Worm (Caenorhabditis elegans): ENCODE results near the gene M6.4.
A peak's percentile ranks its signal among the peaks of the same experiment; 100 is the strongest.

Gene M6.4

ce11 chrX:617730-618129, 11.3 kb upstream of the M6.4 start (continued):
- TF ChIP-seq lin-15B (tag; optimal IDR thresholded peaks at IDR 0.05): no peak
- peak; percentile 0 for TF ChIP-seq rnt-1 (tag; optimal IDR thresholded peaks at IDR 0.05)
- no peak for TF ChIP-seq lin-35 (GFP tag; optimal IDR thresholded peaks at IDR 0.05)
- no peak for TF ChIP-seq unc-98 (GFP tag; IDR thresholded peaks at IDR 0.05)
- TF ChIP-seq jun-1 (tag; optimal IDR thresholded peaks at IDR 0.05): no peak
- TF ChIP-seq irx-1 (tag; optimal IDR thresholded peaks at IDR 0.05): no peak
- no peak for TF ChIP-seq nhr-28 (tag; optimal IDR thresholded peaks at IDR 0.05)

- no peak for TF ChIP-seq nhr-84 (tag; optimal IDR thresholded peaks at IDR 0.05)
- TF ChIP-seq zip-4 (GFP tag; optimal IDR thresholded peaks at IDR 0.05): peak; percentile 35
- no peak for TF ChIP-seq snu-23 (GFP tag; optimal IDR thresholded peaks at IDR 0.05)
- no peak for TF ChIP-seq nhr-76 (tag; optimal IDR thresholded peaks at IDR 0.05)
- no peak for TF ChIP-seq efl-1 (optimal IDR thresholded peaks at IDR 0.05)
- TF ChIP-seq efl-1 (GFP tag; optimal IDR thresholded peaks at IDR 0.05 in 1 of 2): no peak
- TF ChIP-seq alr-1 (tag; optimal IDR thresholded peaks at IDR 0.05; ENCODE audit: borderline replicate concordance): no peak
- no peak for TF ChIP-seq hpl-2 (GFP tag; optimal IDR thresholded peaks at IDR 0.05)
- no peak for TF ChIP-seq irx-1 (tag; optimal IDR thresholded peaks at IDR 0.05)
- no peak for TF ChIP-seq xbp-1 (tag; optimal IDR thresholded peaks at IDR 0.05)
Measured at ce11 chrX:621190-621589, 7.8 kb upstream of the M6.4 start, which contains the start of gene unc-96. Gene unc-96 (minus strand): TSS chrX:621290.

- TF ChIP-seq C04F5.9 (tag; optimal IDR thresholded peaks at IDR 0.05): no peak
- TF ChIP-seq rnt-1 (tag; optimal IDR thresholded peaks at IDR 0.05): peak; percentile 23
Measured at ce11 chrX:621688-622087, 7.3 kb upstream of the M6.4 start.

- TF ChIP-seq C16A3.4 (tag; optimal IDR thresholded peaks at IDR 0.05) (no peak), ceh-63 (GFP tag; optimal IDR thresholded peaks at IDR 0.05) (no peak)
Measured at ce11 chrX:636893-637292, 7.9 kb downstream of the M6.4 start, which contains the start of gene pha-2. Gene pha-2 (minus strand): TSS chrX:636993.

ce11 chrX:637588-637987, 8.6 kb downstream of the M6.4 start:
- TF ChIP-seq elt-2 (tag; optimal IDR thresholded peaks at IDR 0.05) (peak; percentile 14), C34B4.2 (tag; optimal IDR thresholded peaks at IDR 0.05) (no peak), tbx-2 (tag; optimal IDR thresholded peaks at IDR 0.05) (peak; percentile 47)

ce11 chrX:641440-641839, 12.5 kb downstream of the M6.4 start, which contains the start of gene M6.11:
Gene M6.11 (minus strand): TSS chrX:641540.
- TF ChIP-seq lin-14 (GFP tag; optimal IDR thresholded peaks at IDR 0.05): no peak
- no peak for TF ChIP-seq ztf-11 (tag; optimal IDR thresholded peaks at IDR 0.05)
- TF ChIP-seq sox-4 (tag; optimal IDR thresholded peaks at IDR 0.05): no peak
- no peak for TF ChIP-seq nhr-85 (tag)
- TF ChIP-seq nhr-71 (tag; optimal IDR thresholded peaks at IDR 0.05): no peak
- TF ChIP-seq lin-39 (tag; optimal IDR thresholded peaks at IDR 0.05): no peak
- no peak for TF ChIP-seq lin-13 (GFP tag; optimal IDR thresholded peaks at IDR 0.05)
- TF ChIP-seq efl-3 (GFP tag; optimal IDR thresholded peaks at IDR 0.05): no peak
- TF ChIP-seq unc-30 (tag; optimal IDR thresholded peaks at IDR 0.05): no peak
- no peak for TF ChIP-seq dsc-1 (tag; optimal IDR thresholded peaks at IDR 0.05)
- TF ChIP-seq snu-23 (GFP tag; optimal IDR thresholded peaks at IDR 0.05): no peak
- TF ChIP-seq nhr-28 (tag; optimal IDR thresholded peaks at IDR 0.05): no peak

ce11 chrX:642817-643216, 13.8 kb downstream of the M6.4 start:
- TF ChIP-seq alr-1 (tag; optimal IDR thresholded peaks at IDR 0.05; ENCODE audit: borderline replicate concordance) (no peak), elt-2 (tag; optimal IDR thresholded peaks at IDR 0.05) (no peak), grh-1 (GFP tag; IDR thresholded peaks at IDR 0.05) (no peak), fkh-8 (tag; optimal IDR thresholded peaks at IDR 0.05) (no peak), pax-3 (tag; optimal IDR thresholded peaks at IDR 0.05) (no peak)
